Fruit fly (Drosophila melanogaster) whole organism: ENCODE results near the gene CG32280.

Experiments
- CG8478 ChIP-seq: fragments of >200 bp; optimal IDR thresholded peaks from 2 replicates; lab custom pipeline; 2018; ENCODE audit warnings: inconsistent platforms
- Dll ChIP-seq: fragments of >200 bp; optimal IDR thresholded peaks from 2 replicates; lab custom pipeline; 2017
- EcR ChIP-seq, 2 experiments: fragments of >200 bp; optimal IDR thresholded peaks; 2 replicates each; lab custom pipeline; 2017; ENCODE audit warnings: missing biosample characterization in 2 of 2, missing genetic modification characterization in 2 of 2, missing genetic modification reagents in 2 of 2
- pan ChIP-seq: fragments of >200 bp; optimal IDR thresholded peaks from 2 replicates; lab custom pipeline; 2017
- psq ChIP-seq: fragments of >200 bp; optimal IDR thresholded peaks from 2 replicates; lab custom pipeline; 2017
- usp ChIP-seq: fragments of >200 bp; optimal IDR thresholded peaks from 2 replicates; lab custom pipeline; 2017; ENCODE audit warnings: missing biosample characterization, missing genetic modification characterization, mixed read lengths

CG32280 gene

dm6 chr3L:3172445-3172844, 7.5 kb downstream of the CG32280 start, which contains the start of gene CG14963:
Gene CG14963, minus strand, starts transcription at chr3L:3172545.
- no peak for TF ChIP-seq psq (lab: Kevin White, UChicago)
- no peak for TF ChIP-seq pan (lab: Kevin White, UChicago)
- no peak for TF ChIP-seq Dll (lab: Kevin White, UChicago)
- TF ChIP-seq CG8478 = no peak
- TF ChIP-seq EcR (GFP tag; optimal IDR thresholded peaks at IDR 0.05; lab: Kevin White, UChicago) = no peak
- no peak for TF ChIP-seq usp (GFP tag; lab: Kevin White, UChicago)

dm6 chr3L:3177872-3178271, 12.9 kb downstream of the CG32280 start:
- no peak for TF ChIP-seq psq (lab: Kevin White, UChicago)
- no peak for TF ChIP-seq pan (lab: Kevin White, UChicago)
- TF ChIP-seq usp (GFP tag; lab: Kevin White, UChicago) = no peak
- TF ChIP-seq Dll (lab: Kevin White, UChicago) = no peak
- no peak for TF ChIP-seq CG8478
- TF ChIP-seq EcR (GFP tag; optimal IDR thresholded peaks at IDR 0.05; lab: Kevin White, UChicago) = no peak

dm6 chr3L:3178530-3179096, 13.6 kb downstream of the CG32280 start, which contains the start of the genes MnM and Girdin:
Gene MnM, minus strand, starts transcription at chr3L:3178580.
Gene Girdin, plus strand, starts transcription at chr3L:3178930.
- TF ChIP-seq Dll (lab: Kevin White, UChicago) = no peak
- no peak for TF ChIP-seq psq (lab: Kevin White, UChicago)
- no peak for TF ChIP-seq pan (lab: Kevin White, UChicago)
- TF ChIP-seq EcR (GFP tag; optimal IDR thresholded peaks at IDR 0.05; lab: Kevin White, UChicago) = no peak
- TF ChIP-seq CG8478 = no peak
- TF ChIP-seq usp (GFP tag; lab: Kevin White, UChicago) = no peak

DNA sequence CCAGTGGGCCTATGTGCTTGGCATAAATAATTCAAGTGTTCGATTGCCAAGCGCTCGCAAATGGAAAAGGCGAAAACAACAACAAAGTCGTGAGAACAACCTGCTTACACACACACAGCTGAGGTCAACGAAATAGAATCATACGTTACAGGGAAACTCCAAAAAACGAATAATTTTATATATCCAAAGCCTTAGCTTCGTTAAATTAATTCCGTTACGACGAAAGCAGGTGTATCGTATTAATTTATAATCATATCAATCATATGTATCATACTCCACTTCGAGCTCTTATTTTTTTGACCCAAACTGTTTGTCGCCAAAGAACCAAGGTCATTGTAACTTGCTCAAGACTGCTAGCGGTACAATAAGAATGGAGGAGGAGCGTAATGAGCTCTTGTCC, 14.5 kb downstream of the CG32280 start:
- TF ChIP-seq EcR (GFP tag; optimal IDR thresholded peaks at IDR 0.05; lab: Kevin White, UChicago) (peak in 1 of 2 experiments; percentile 79), psq (lab: Kevin White, UChicago) (no peak)

DNA sequence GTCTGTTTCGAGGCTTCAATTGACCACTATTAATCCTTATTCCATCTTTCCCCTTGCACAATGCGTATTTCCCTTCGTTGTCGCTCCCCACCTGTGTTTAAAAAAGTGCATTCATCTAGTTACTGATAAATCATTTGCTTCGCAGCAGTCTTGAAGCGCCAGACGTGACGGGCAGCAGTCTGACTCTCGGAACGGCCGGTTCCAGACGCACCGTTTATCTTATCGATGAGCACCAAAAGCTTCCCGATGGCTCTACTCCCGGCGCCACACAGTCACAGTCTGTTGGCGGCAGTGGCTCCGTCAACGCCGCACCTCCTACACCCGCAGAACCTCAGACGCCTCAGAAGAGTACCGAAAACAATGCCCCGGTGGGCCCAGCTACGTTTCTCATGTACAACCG, 19.1 kb downstream of the CG32280 start, which contains the start of gene CG42494:
TSS of gene CG42494 (plus strand) at position 301 of the 400 bp plus-strand sequence.
- TF ChIP-seq EcR (GFP tag; optimal IDR thresholded peaks at IDR 0.05; lab: Kevin White, UChicago) (no peak), pan (lab: Kevin White, UChicago) (no peak), CG8478 (no peak), Dll (lab: Kevin White, UChicago) (no peak)

DNA sequence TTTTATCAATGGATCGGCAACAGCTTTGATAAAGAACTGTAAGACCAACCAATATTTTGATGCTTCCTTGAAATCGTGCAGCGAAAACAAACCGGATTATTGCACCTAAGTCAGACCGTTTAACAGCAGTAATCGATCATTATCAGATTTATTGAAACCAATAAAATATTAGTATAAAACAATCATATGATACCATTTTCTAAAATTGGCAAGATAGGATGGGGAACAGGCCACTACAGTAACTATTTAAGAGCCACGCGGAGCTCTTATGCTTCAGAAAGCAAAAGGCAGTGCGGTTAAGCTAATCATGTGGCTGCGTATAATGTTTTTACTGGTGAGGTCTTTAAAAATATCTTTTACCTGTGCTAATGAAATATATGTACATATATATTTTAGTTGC, 21.4 kb downstream of the CG32280 start, which contains the start of gene CG32284:
TSS of gene CG32284 (plus strand) at position 301 of the 400 bp plus-strand sequence.
- TF ChIP-seq psq (lab: Kevin White, UChicago) (no peak), CG8478 (no peak), EcR (GFP tag; optimal IDR thresholded peaks at IDR 0.05; lab: Kevin White, UChicago) (no peak), pan (lab: Kevin White, UChicago) (no peak), usp (GFP tag; lab: Kevin White, UChicago) (no peak)

DNA sequence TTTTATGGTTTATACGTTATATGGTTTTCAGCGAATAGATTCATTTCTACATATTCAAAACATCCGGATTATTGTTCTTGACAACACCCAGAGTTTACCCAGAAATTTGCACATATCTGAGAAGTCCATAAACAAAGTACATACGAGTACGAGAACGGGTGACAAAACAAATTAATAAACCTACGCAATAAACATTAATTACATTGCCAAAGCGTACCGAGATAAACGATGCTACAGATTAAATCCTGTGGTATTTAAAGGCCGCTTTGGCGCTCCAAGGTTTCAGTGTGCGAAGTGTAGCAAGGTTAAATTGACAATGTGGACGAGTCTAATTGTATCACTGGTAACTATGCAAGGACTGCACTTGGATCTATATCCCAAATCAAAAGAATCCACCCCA, 22.3 kb downstream of the CG32280 start, which contains the start of gene CG14957:
TSS of gene CG14957 (plus strand) at position 301 of the 400 bp plus-strand sequence.
- TF ChIP-seq CG8478 (no peak), psq (lab: Kevin White, UChicago) (no peak)

DNA sequence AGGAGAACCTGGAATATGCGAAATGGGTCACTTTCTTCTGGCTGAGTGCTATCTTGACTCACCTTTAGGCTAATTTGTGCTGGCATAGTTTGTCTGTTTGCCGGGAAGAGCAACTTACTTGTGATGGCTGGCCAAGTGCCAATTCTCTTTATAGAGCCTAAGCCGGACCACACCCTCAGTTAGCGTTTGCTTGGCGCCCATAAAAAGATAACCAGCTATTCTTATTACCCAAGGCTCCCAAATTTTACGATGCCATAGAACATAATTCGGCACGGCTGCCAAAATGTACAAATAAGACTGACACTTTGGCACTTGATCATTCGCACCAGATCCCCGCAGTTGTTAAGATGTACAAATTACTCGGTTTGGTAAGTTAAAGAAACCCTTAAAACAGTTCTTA, 24.7 kb downstream of the CG32280 start, which contains the start of the genes CG42525 and CG14958:
TSS of gene CG42525 (minus strand) at position 101 of the 400 bp plus-strand sequence.
TSS of gene CG14958 (plus strand) at position 332 of the 400 bp plus-strand sequence.
- TF ChIP-seq EcR (GFP tag; optimal IDR thresholded peaks at IDR 0.05; lab: Kevin White, UChicago) (no peak), CG8478 (no peak), usp (GFP tag; lab: Kevin White, UChicago) (no peak), pan (lab: Kevin White, UChicago) (no peak), psq (lab: Kevin White, UChicago) (no peak), Dll (lab: Kevin White, UChicago) (no peak)

dm6 chr3L:3192333-3192894, 27.4 kb downstream of the CG32280 start, which contains the start of gene CG14965:
Gene CG14965, minus strand, starts transcription at chr3L:3192491.
- TF ChIP-seq EcR (GFP tag; optimal IDR thresholded peaks at IDR 0.05; lab: Kevin White, UChicago) = no peak
- no peak for TF ChIP-seq CG8478
- no peak for TF ChIP-seq pan (lab: Kevin White, UChicago)
- no peak for TF ChIP-seq Dll (lab: Kevin White, UChicago)

- TF ChIP-seq psq (lab: Kevin White, UChicago) = no peak
- no peak for TF ChIP-seq pan (lab: Kevin White, UChicago)
- no peak for TF ChIP-seq EcR (GFP tag; optimal IDR thresholded peaks at IDR 0.05; lab: Kevin White, UChicago)
- TF ChIP-seq Dll (lab: Kevin White, UChicago) = no peak
- no peak for TF ChIP-seq usp (GFP tag; lab: Kevin White, UChicago)
- no peak for TF ChIP-seq CG8478
Observed at dm6 chr3L:3192912-3193311, 27.9 kb downstream of the CG32280 start, which contains the start of gene Hsp83. Gene Hsp83, plus strand, starts transcription at chr3L:3192969.

DNA sequence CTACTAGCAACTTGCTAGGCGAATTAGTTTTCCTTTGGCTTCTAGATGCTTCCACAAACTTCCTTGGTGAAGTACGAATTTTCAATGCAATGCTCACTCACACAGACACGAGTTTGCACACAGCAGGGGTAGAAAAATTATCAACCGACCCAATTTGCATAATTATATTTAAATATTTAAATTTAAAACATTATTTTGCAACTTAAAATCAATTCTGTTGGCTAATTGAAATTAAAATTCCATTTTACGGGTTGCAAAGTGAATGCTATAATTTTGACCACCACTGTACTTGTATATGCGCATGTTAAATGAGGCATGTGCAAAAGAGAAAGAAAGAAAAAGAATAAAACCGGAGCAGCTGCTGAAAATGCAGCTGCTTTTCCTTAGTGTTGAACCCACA, 29.1 kb downstream of the CG32280 start:
- TF ChIP-seq usp (GFP tag; lab: Kevin White, UChicago) = no peak
- TF ChIP-seq pan (lab: Kevin White, UChicago) = no peak
- TF ChIP-seq EcR (GFP tag; optimal IDR thresholded peaks at IDR 0.05; lab: Kevin White, UChicago) = no peak
- TF ChIP-seq Dll (lab: Kevin White, UChicago) = no peak
- TF ChIP-seq psq (lab: Kevin White, UChicago) = no peak
- TF ChIP-seq CG8478 = no peak

DNA sequence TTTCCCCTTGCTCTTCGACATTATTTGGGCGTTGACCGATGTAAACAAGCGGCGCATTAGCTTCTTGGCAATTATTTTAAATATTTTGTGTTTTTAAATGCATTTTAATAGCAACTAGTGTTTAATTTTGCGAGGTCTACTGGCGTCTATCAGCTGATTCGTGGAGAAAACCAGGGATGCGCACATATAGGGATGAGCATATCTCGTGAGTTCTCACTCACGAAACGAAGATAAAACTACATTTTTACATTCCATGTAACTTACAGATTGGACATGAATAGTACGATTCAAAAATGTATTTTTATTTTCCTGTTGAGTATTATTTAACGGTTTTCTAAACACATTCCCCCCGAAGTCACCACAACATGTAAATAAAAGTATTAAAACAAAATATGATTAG, 32.5 kb downstream of the CG32280 start, which contains the start of gene CG14966:
TSS of gene CG14966 (minus strand) at position 168 of the 400 bp plus-strand sequence.
- TF ChIP-seq EcR (GFP tag; optimal IDR thresholded peaks at IDR 0.05; lab: Kevin White, UChicago) = no peak
- no peak for TF ChIP-seq usp (GFP tag; lab: Kevin White, UChicago)
- TF ChIP-seq psq (lab: Kevin White, UChicago) = no peak
- no peak for TF ChIP-seq CG8478
- TF ChIP-seq Dll (lab: Kevin White, UChicago) = no peak
- TF ChIP-seq pan (lab: Kevin White, UChicago) = no peak
